Fruit fly (Drosophila melanogaster) S2 (cell line): ENCODE results near the gene CG32939.

Source experiments
- CG8478 ChIP-seq: fragments of >200 bp; optimal IDR thresholded peaks from 2 replicates; lab custom pipeline; 2018
- CTCF ChIP-seq, 2 experiments: fragments of >200 bp; optimal IDR thresholded peaks; 2 replicates each; lab custom pipeline; 2018

Gene CG32939

dm6 chr3R:9700513-9700912 is 7.6 kb downstream of the CG32939 start:
- TF ChIP-seq CTCF (optimal IDR thresholded peaks at IDR 0.05; lab: Kevin White, UChicago), result no peak
- TF ChIP-seq CG8478 (lab: Kevin White, UChicago), result no peak

DNA sequence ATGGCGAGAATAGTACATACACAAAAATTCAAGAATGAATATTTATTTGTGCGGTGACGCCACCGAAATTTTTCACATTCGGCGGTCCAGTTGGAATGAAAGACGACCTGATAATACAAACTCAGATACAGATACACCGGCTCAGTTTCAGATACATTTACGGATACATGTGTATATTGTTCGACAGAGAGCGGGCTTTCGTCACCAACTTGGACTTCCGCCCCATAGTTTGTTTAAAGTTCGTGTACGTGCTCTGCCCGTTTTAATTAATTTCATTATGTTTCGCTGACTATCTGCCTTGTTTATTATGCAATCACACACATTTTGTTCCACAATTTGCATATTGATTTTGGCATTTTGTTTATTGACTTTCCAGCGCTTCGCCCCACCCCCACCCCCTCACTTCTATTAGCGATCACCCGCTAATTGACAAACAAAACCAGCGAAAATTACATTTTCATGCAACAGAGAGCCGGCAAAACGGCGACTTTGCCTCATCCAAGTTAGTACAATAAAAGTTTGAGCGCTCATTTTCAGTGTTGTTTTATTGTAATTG is 8.3 kb downstream of the CG32939 start:
- TF ChIP-seq CG8478 (lab: Kevin White, UChicago), result no peak
- TF ChIP-seq CTCF (optimal IDR thresholded peaks at IDR 0.05; lab: Kevin White, UChicago), result no peak

DNA sequence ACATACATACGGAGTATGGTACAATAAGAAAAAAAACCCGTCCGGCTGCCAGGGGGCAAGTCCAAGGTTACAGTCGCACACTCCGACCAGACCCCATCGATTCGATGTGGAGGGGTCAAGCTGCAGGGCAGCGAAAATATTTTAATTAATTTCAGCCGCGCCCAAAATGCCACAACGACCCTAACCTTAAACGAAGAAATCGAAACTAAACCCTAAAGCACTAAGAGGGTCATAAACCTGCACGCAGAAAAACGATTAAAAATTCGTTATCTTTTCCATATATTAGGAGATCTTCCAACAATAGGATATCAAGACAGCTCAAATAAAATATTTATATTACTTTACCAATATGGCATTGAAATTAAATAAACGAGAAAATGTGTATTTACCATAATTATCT is 9.0 kb downstream of the CG32939 start:
- no peak for TF ChIP-seq CG8478 (lab: Kevin White, UChicago)
- TF ChIP-seq CTCF (optimal IDR thresholded peaks at IDR 0.05; lab: Kevin White, UChicago), result no peak

DNA sequence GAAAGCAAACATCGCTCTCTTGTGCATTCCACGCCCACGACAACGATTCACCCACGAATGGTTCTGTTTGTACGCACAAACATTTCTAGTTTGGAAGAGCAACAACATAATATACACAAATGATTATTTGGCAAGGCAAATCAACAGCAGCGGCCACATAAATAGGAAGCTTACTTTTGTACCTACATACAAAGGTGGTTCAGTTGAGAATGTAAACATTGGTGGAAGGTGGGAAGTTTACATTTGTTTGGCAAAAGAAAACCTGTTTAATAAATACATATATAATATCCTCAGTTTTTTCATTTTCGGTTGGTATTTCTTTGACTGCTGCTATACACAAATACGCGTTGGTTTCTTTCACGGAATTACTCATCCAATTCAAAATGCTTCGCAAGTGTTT is 9.7 kb downstream of the CG32939 start:
- TF ChIP-seq CG8478 (lab: Kevin White, UChicago) (no peak), CTCF (optimal IDR thresholded peaks at IDR 0.05; lab: Kevin White, UChicago) (no peak)

DNA sequence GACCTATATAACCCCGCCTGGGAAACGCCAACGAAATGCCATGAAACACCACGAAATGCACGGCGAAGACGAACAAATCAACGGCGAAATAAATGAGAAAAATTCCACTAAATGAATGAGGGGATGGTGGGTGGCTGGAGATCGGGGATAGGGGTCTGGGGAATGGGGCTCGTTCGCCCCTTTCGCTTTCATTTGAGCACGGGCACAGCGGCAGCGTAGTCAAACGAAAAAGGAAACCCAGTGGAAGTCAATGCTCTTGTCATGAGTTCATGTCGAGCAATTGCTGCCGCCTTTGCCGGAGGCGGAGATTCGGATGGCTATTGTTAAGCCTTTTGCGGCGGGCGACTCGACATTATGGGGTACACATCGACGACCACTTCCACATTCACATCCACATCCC is 10.4 kb downstream of the CG32939 start:
- no peak for TF ChIP-seq CG8478 (lab: Kevin White, UChicago)
- no peak for TF ChIP-seq CTCF (optimal IDR thresholded peaks at IDR 0.05; lab: Kevin White, UChicago)

DNA sequence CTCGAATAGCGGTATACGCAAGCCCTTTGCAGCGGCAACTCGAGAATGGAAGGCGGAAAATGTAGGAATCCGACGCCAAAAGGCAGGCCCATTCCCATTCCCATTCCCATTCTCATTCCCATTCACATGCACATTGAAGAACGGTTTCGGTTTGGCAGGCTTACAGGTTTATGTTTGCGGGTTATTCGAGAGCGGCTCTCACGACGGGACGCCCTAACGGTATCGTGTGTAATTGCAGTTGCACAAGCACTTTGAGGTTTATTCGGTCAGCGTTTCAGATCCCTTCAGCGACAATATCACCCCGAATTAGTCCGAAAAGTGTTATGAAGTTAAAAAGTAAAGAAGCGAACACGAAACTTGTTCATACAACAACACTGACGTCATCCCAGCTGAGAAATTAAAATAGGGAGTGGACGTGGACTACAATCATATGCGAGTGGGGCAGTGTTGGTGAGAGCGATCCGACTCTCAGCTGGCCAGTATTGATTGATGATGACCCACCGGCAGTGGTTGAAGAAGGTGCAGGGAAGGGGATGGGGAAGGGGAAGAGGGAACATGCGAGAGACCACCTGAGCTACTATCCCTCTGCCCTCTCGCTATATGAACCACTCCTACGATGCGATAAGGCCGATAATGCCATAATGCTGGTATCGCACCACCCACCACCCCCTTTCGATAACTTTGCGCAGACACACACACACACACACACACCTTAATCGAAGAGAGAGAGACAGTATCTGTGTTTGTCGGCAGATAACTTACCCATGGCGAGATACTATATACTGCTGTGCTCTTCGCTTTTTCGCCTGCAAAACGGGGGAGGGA is 11.5 kb downstream of the CG32939 start:
- TF ChIP-seq CG8478 (lab: Kevin White, UChicago) (no peak), CTCF (optimal IDR thresholded peaks at IDR 0.05; lab: Kevin White, UChicago) (no peak)

DNA sequence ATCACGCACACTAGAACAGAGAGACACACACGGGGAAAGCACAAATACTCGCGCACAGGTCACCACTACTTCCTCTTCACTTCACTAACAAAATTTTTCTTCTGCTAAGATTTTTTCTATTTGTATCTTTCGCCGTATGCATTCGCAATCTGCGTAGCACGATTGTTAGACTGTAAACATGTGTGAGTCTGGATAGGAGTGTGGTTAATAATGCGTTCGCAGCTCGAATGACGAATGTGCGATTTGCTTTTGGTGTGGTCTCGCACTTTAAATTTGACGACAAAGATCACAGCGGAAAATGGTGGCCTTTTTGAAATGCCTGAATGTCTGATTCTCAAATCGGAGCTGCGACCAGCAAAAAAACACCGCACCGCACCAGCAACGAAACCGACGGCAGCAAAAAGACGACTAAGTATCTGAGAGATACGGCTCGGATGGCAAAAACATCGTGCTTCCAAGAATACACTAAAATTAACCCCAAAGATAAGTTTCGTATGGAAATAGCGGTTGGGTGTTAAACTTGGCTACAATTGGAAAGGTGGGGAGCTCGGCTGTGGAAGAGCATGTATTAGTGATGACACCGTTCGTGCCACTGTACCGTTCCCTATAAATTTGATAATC is 12.2 kb downstream of the CG32939 start, which contains the start of gene Unc-115a:
Unc-115a (minus strand) TSS at position 410 of the 621 bp plus-strand sequence.
- peak; percentile 69 to 72 for TF ChIP-seq CTCF (optimal IDR thresholded peaks at IDR 0.05; lab: Kevin White, UChicago)
- no peak for TF ChIP-seq CG8478 (lab: Kevin White, UChicago)

DNA sequence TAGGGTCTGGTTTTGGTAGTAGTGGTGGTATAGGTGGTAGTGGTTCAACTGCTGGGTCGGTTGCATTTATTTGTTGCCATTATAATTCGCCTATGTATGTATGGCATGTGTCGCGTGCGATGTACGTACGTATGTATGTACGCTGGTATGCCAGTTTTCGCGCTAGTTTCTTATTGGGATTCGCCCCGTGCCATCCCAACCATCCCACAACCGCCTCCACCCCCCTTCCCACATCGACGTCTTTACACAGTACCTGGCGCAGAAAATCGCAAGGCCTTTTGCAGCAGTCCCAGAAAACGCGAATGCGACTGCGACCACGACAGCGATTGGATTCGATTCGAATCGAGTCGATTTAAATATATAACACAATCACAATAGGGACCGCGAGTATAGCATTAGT is 17.3 kb downstream of the CG32939 start:
- TF ChIP-seq CTCF (optimal IDR thresholded peaks at IDR 0.05; lab: Kevin White, UChicago) (no peak), CG8478 (lab: Kevin White, UChicago) (no peak)

- peak; percentile 44 to 65 for TF ChIP-seq CTCF (optimal IDR thresholded peaks at IDR 0.05; lab: Kevin White, UChicago)
- TF ChIP-seq CG8478 (lab: Kevin White, UChicago), result no peak
These were observed 18.0 kb downstream of the CG32939 start, which contains the start of the genes trbd and dmt for dm6 chr3R:9710886-9711285. TSS of gene trbd (minus strand) at chr3R:9711037. TSS of gene dmt (plus strand) at chr3R:9711142.

- TF ChIP-seq CG8478 (lab: Kevin White, UChicago) (no peak), CTCF (optimal IDR thresholded peaks at IDR 0.05; lab: Kevin White, UChicago) (no peak)
These were observed 32.5 kb downstream of the CG32939 start, which contains the start of gene hyd for dm6 chr3R:9725121-9725956. TSS of gene hyd (minus strand) at chr3R:9725615.

dm6 chr3R:9730784-9731183 is 37.9 kb downstream of the CG32939 start, which contains the start of gene FoxP:
TSS of gene FoxP (minus strand) at chr3R:9730872.
- no peak for TF ChIP-seq CG8478 (lab: Kevin White, UChicago)

DNA sequence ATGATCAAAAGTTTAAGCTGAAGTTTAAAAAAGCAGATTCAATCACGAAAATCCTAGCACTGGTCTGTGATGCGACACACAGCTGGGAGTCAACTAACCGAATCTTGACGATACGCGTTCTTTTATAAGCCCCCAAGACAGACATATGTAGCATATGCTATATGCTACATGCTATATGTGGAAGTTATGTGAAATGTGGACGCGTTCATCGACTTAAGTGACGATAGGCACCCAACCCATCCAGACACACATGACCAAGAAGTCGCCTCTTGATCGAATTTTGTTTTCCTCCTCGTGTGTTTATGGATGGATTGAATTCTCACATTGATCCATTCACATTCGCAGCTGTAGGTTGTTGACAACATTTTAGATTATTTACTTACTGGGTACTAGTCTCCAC is 40.3 kb downstream of the CG32939 start, which contains the start of gene alphaTub85E:
alphaTub85E (minus strand) TSS at position 101 of the 400 bp plus-strand sequence.
- TF ChIP-seq CG8478 (lab: Kevin White, UChicago) (no peak), CTCF (optimal IDR thresholded peaks at IDR 0.05; lab: Kevin White, UChicago) (no peak)

- TF ChIP-seq CTCF (optimal IDR thresholded peaks at IDR 0.05; lab: Kevin White, UChicago) (no peak), CG8478 (lab: Kevin White, UChicago) (no peak)
These were observed 42.3 kb downstream of the CG32939 start for dm6 chr3R:9735151-9735550.

DNA sequence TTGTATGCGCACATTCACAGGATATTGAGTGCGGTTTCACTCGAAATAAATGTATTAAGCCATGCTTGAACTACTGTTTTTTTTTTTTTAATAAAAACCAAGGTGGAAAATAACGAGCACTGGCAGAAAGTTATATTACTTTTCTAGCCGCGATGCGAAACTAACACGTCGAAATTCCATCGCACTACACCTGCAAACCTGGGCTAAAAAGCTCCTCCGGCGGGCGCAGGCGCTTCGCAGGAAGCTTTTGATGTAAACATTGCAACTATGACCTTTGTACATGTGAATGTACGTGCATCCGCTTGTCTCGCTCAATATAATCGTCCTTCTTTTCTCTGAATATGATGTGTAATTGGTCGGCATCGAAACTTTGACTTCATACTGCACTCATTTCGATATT is 46.9 kb downstream of the CG32939 start, which contains the start of gene side-VII:
side-VII (minus strand) TSS at position 187 of the 400 bp plus-strand sequence.
- TF ChIP-seq CG8478 (lab: Kevin White, UChicago), result no peak
- TF ChIP-seq CTCF (optimal IDR thresholded peaks at IDR 0.05; lab: Kevin White, UChicago), result no peak
